Fruit fly (Drosophila melanogaster) whole organism, embryonic: ENCODE measurements around the gene CG2147.

ENCODE experiments used
- B-H1 ChIP-seq: fragments of 200-800 bp; sonication (Bioruptor generic); IDR thresholded peaks from 3 replicates; pipeline ENCODE4 v1.3.6; 2022; ENCODE audit warnings: missing biosample characterization, missing genetic modification characterization
- B-H2 ChIP-seq: fragments of 200-800 bp; sonication (Bioruptor generic); optimal IDR thresholded peaks from 2 replicates; lab custom pipeline; 2018; ENCODE audit warnings: missing biosample characterization, mild to moderate bottlenecking, missing genetic modification characterization
- BtbVII ChIP-seq: fragments of 200-800 bp; sonication (Bioruptor generic); optimal IDR thresholded peaks from 3 replicates; lab custom pipeline; 2017; ENCODE audit warnings: missing biosample characterization, mild to moderate bottlenecking, missing genetic modification characterization
- CG10274 ChIP-seq: fragments of 200-800 bp; sonication (Bioruptor generic); optimal IDR thresholded peaks from 3 replicates; lab custom pipeline; 2017; ENCODE audit warnings: missing biosample characterization, mild to moderate bottlenecking, missing genetic modification characterization
- CG10321 ChIP-seq: fragments of 200-800 bp; sonication (Bioruptor generic); IDR thresholded peaks from 2 replicates; pipeline ENCODE4 v1.3.6; 2022; ENCODE audit warnings: missing biosample characterization, missing genetic modification characterization
- CG10979 ChIP-seq: fragments of 200-800 bp; sonication (Bioruptor generic); optimal IDR thresholded peaks from 2 replicates; lab custom pipeline; 2018; ENCODE audit warnings: missing biosample characterization, mild to moderate bottlenecking, missing genetic modification characterization, moderate library complexity
- CG1233 ChIP-seq: fragments of 200-800 bp; sonication (Bioruptor generic); optimal IDR thresholded peaks from 4 replicates; lab custom pipeline; 2018; ENCODE audit warnings: missing biosample characterization, mild to moderate bottlenecking, missing genetic modification characterization
- CG13296 ChIP-seq: fragments of 200-800 bp; sonication (Bioruptor generic); optimal IDR thresholded peaks from 3 replicates; lab custom pipeline; 2018; ENCODE audit warnings: missing biosample characterization, mild to moderate bottlenecking, missing genetic modification characterization
- CG13775 ChIP-seq: fragments of 200-800 bp; sonication (Bioruptor generic); optimal IDR thresholded peaks from 3 replicates; lab custom pipeline; 2017; ENCODE audit warnings: missing biosample characterization, mild to moderate bottlenecking, missing genetic modification characterization
- CG14014 ChIP-seq: fragments of 200-800 bp; sonication (Bioruptor generic); IDR thresholded peaks from 2 replicates; pipeline ENCODE4 v1.3.6; 2022; ENCODE audit warnings: missing biosample characterization, missing genetic modification characterization
- CG14667 ChIP-seq: fragments of 200-800 bp; sonication (Bioruptor generic); IDR thresholded peaks from 2 replicates; pipeline ENCODE4 v1.3.6; 2022; ENCODE audit warnings: missing biosample characterization, missing genetic modification characterization
- CG15073 ChIP-seq: fragments of 200-800 bp; sonication (Bioruptor generic); optimal IDR thresholded peaks from 2 replicates; lab custom pipeline; 2016; ENCODE audit warnings: missing biosample characterization, missing genetic modification characterization
- CG1603 ChIP-seq: fragments of 200-800 bp; sonication (Bioruptor generic); optimal IDR thresholded peaks from 2 replicates; lab custom pipeline; 2019; ENCODE audit warnings: missing biosample characterization, mild to moderate bottlenecking, missing genetic modification characterization, moderate library complexity
- CG31224 ChIP-seq: fragments of 200-800 bp; sonication (Bioruptor generic); IDR thresholded peaks from 2 replicates; pipeline ENCODE4 v1.3.6; 2022; ENCODE audit warnings: missing biosample characterization, missing genetic modification characterization
- CG3281 ChIP-seq: fragments of 200-800 bp; sonication (Bioruptor generic); optimal IDR thresholded peaks from 3 replicates; lab custom pipeline; 2017; ENCODE audit warnings: missing biosample characterization, mild to moderate bottlenecking, missing genetic modification characterization
- CG34224 ChIP-seq: fragments of 200-800 bp; sonication (Bioruptor generic); IDR thresholded peaks from 3 replicates; pipeline ENCODE4 v1.3.6; 2022; ENCODE audit warnings: missing biosample characterization, missing genetic modification characterization; ENCODE audit not compliant: partially characterized antibody
- CG4854 ChIP-seq: fragments of 200-800 bp; sonication (Bioruptor generic); optimal IDR thresholded peaks from 2 replicates; lab custom pipeline; 2016; ENCODE audit warnings: missing biosample characterization, missing genetic modification characterization, inconsistent platforms
- CG6175 ChIP-seq: fragments of 200-800 bp; sonication (Bioruptor generic); IDR thresholded peaks from 3 replicates; pipeline ENCODE4 v1.3.6; 2022; ENCODE audit warnings: missing biosample characterization, missing genetic modification characterization
- CG7839 ChIP-seq: fragments of 200-800 bp; sonication (Bioruptor generic); optimal IDR thresholded peaks from 3 replicates; lab custom pipeline; 2018; ENCODE audit warnings: missing biosample characterization, mild to moderate bottlenecking, missing genetic modification characterization, moderate library complexity
- CG8281 ChIP-seq: fragments of 200-800 bp; sonication (Bioruptor generic); optimal IDR thresholded peaks from 2 replicates; lab custom pipeline; 2018; ENCODE audit warnings: missing biosample characterization, mild to moderate bottlenecking, missing genetic modification characterization, moderate library complexity
- CG8290 ChIP-seq, 3 experiments: fragments of 200-800 bp; sonication (Bioruptor generic); optimal IDR thresholded peaks; 2 replicates each; lab custom pipeline; 2016 to 2019; ENCODE audit warnings: missing biosample characterization in 3 of 3, missing genetic modification characterization in 3 of 3, mild to moderate bottlenecking in 2 of 3, moderate library complexity in 1 of 3
- CG9817 ChIP-seq: fragments of 200-800 bp; sonication (Bioruptor generic); optimal IDR thresholded peaks from 2 replicates; lab custom pipeline; 2018; ENCODE audit warnings: missing biosample characterization, mild to moderate bottlenecking, missing genetic modification characterization, moderate library complexity
- Dek ChIP-seq: fragments of 200-800 bp; sonication (Bioruptor generic); optimal IDR thresholded peaks from 3 replicates; lab custom pipeline; 2019; ENCODE audit warnings: missing biosample characterization, mild to moderate bottlenecking, missing genetic modification characterization, moderate library complexity
- Dp ChIP-seq: fragments of 200-800 bp; sonication (Bioruptor generic); optimal IDR thresholded peaks from 2 replicates; lab custom pipeline; 2018; ENCODE audit warnings: missing biosample characterization, mild to moderate bottlenecking, missing genetic modification characterization, moderate library complexity
- E2f2 ChIP-seq: fragments of 200-800 bp; sonication (Bioruptor generic); IDR thresholded peaks from 2 replicates; pipeline ENCODE4 v1.3.6; 2022; ENCODE audit warnings: missing biosample characterization, missing genetic modification characterization
- HLHmδ ChIP-seq: fragments of 200-800 bp; sonication (Bioruptor generic); optimal IDR thresholded peaks from 2 replicates; lab custom pipeline; 2018; ENCODE audit warnings: missing biosample characterization, mild to moderate bottlenecking, missing genetic modification characterization, moderate library complexity
- Hmx ChIP-seq: fragments of 200-800 bp; sonication (Bioruptor generic); optimal IDR thresholded peaks from 2 replicates; lab custom pipeline; 2016; ENCODE audit warnings: missing biosample characterization, missing genetic modification characterization
- MBD-R2 ChIP-seq: fragments of 200-800 bp; sonication (Bioruptor generic); IDR thresholded peaks from 2 replicates; pipeline ENCODE4 v1.3.6; 2022; ENCODE audit warnings: missing biosample characterization, missing genetic modification characterization
- Myb ChIP-seq: fragments of 200-800 bp; sonication (Bioruptor generic); optimal IDR thresholded peaks from 2 replicates; lab custom pipeline; 2016; ENCODE audit warnings: missing biosample characterization, missing genetic modification characterization
- NK7.1 ChIP-seq: fragments of 200-800 bp; sonication (Bioruptor generic); optimal IDR thresholded peaks from 3 replicates; lab custom pipeline; 2016; ENCODE audit warnings: missing biosample characterization, missing genetic modification characterization
- Sry-β ChIP-seq: fragments of 200-800 bp; sonication (Bioruptor generic); optimal IDR thresholded peaks from 2 replicates; lab custom pipeline; 2018; ENCODE audit warnings: missing biosample characterization, mild to moderate bottlenecking, missing genetic modification characterization, moderate library complexity
- Tbp ChIP-seq: fragments of >200 bp; optimal IDR thresholded peaks from 2 replicates; lab custom pipeline; 2018; ENCODE audit warnings: missing biosample characterization, missing genetic modification characterization
- aop ChIP-seq: fragments of 200-800 bp; sonication (Bioruptor generic); IDR thresholded peaks from 2 replicates; pipeline ENCODE4 v1.3.6; 2022; ENCODE audit warnings: missing biosample characterization, missing genetic modification characterization
- bcd ChIP-seq: fragments of 200-800 bp; sonication (Bioruptor generic); optimal IDR thresholded peaks from 2 replicates; lab custom pipeline; 2017; ENCODE audit warnings: missing biosample characterization, mild to moderate bottlenecking, missing genetic modification characterization
- crc ChIP-seq: fragments of 200-800 bp; sonication (Bioruptor generic); optimal IDR thresholded peaks from 2 replicates; lab custom pipeline; 2016; ENCODE audit warnings: missing biosample characterization, missing genetic modification characterization
- cwo ChIP-seq: fragments of 200-800 bp; sonication (Bioruptor generic); optimal IDR thresholded peaks from 3 replicates; lab custom pipeline; 2017; ENCODE audit warnings: missing biosample characterization, missing genetic modification characterization, mild to moderate bottlenecking, moderate library complexity, missing genetic modification reagents
- dan ChIP-seq: fragments of 200-800 bp; sonication (Bioruptor generic); IDR thresholded peaks from 2 replicates; pipeline ENCODE4 v1.3.6; 2022; ENCODE audit warnings: missing biosample characterization, missing genetic modification characterization
- dati ChIP-seq: fragments of 200-800 bp; sonication (Bioruptor generic); IDR thresholded peaks from 2 replicates; pipeline ENCODE4 v1.3.6; 2022; ENCODE audit warnings: missing biosample characterization, missing genetic modification characterization
- dmrt99B ChIP-seq: fragments of 200-800 bp; sonication (Bioruptor generic); optimal IDR thresholded peaks from 2 replicates; lab custom pipeline; 2018; ENCODE audit warnings: missing biosample characterization, mild to moderate bottlenecking, missing genetic modification characterization, moderate library complexity
- en ChIP-seq: fragments of 200-800 bp; sonication (Bioruptor generic); optimal IDR thresholded peaks from 2 replicates; lab custom pipeline; 2016; ENCODE audit warnings: missing biosample characterization, missing genetic modification characterization
- fd3F ChIP-seq: fragments of 200-800 bp; sonication (Bioruptor generic); optimal IDR thresholded peaks from 2 replicates; lab custom pipeline; 2018; ENCODE audit warnings: missing biosample characterization, mild to moderate bottlenecking, missing genetic modification characterization, moderate library complexity
- gem ChIP-seq: fragments of 200-800 bp; sonication (Bioruptor generic); optimal IDR thresholded peaks from 2 replicates; lab custom pipeline; 2019; ENCODE audit warnings: missing biosample characterization, mild to moderate bottlenecking, missing genetic modification characterization, moderate library complexity
- gt ChIP-seq: fragments of 200-800 bp; sonication (Bioruptor generic); IDR thresholded peaks from 2 replicates; pipeline ENCODE4 v1.3.6; 2022; ENCODE audit warnings: missing biosample characterization, missing genetic modification characterization
- jigr1 ChIP-seq: fragments of 200-800 bp; sonication (Bioruptor generic); IDR thresholded peaks from 3 replicates; pipeline ENCODE4 v1.3.6; 2022; ENCODE audit warnings: missing biosample characterization, missing genetic modification characterization
- jumu ChIP-seq: fragments of 200-800 bp; sonication (Bioruptor generic); optimal IDR thresholded peaks from 3 replicates; lab custom pipeline; 2016; ENCODE audit warnings: missing biosample characterization, missing genetic modification characterization
- lab ChIP-seq: fragments of 200-800 bp; sonication (Bioruptor generic); optimal IDR thresholded peaks from 3 replicates; lab custom pipeline; 2017; ENCODE audit warnings: missing biosample characterization, missing genetic modification characterization, mild to moderate bottlenecking, moderate library complexity, missing genetic modification reagents
- pho ChIP-seq: fragments of 200-800 bp; sonication (Bioruptor generic); optimal IDR thresholded peaks from 2 replicates; lab custom pipeline; 2016; ENCODE audit warnings: missing biosample characterization, missing genetic modification characterization
- sens-2 ChIP-seq: fragments of 200-800 bp; sonication (Bioruptor generic); IDR thresholded peaks from 2 replicates; pipeline ENCODE4 v1.3.6; 2022; ENCODE audit warnings: missing biosample characterization, missing genetic modification characterization
- sisA ChIP-seq: fragments of 200-800 bp; sonication (Bioruptor generic); IDR thresholded peaks from 2 replicates; pipeline ENCODE4 v1.3.6; 2022; ENCODE audit warnings: missing biosample characterization, missing genetic modification characterization
- stwl ChIP-seq: fragments of 200-800 bp; sonication (Bioruptor generic); optimal IDR thresholded peaks from 3 replicates; lab custom pipeline; 2018; ENCODE audit warnings: missing biosample characterization, mild to moderate bottlenecking, missing genetic modification characterization, moderate library complexity

Gene CG2147

dm6 chrX:8265261-8265660 is 24.8 kb downstream of the CG2147 start (continued):
- no peak for TF ChIP-seq lab (GFP tag; lab: Kevin White, UChicago)
- no peak for TF ChIP-seq BtbVII (GFP tag; lab: Kevin White, UChicago)
- no peak for TF ChIP-seq stwl (tag; lab: Kevin White, UChicago)
- TF ChIP-seq gem: no peak
- no peak for TF ChIP-seq CG14014 (GFP tag; lab: Robert Waterston, UW)
- TF ChIP-seq Dp (GFP tag; lab: Kevin White, UChicago): peak; percentile 78
- TF ChIP-seq CG7839: no peak
- TF ChIP-seq Myb: peak; percentile 91
- no peak for TF ChIP-seq CG10979 (tag; lab: Kevin White, UChicago)
- peak; percentile 84 for TF ChIP-seq E2f2 (GFP tag; lab: Robert Waterston, UW)
- peak; percentile 50 for TF ChIP-seq CG4854 (GFP tag; lab: Kevin White, UChicago)
- no peak for TF ChIP-seq CG10274
- no peak for TF ChIP-seq CG8290 (GFP tag; optimal IDR thresholded peaks at IDR 0.05; lab: Kevin White, UChicago)
- TF ChIP-seq CG8290 (tag; optimal IDR thresholded peaks at IDR 0.05; lab: Kevin White, UChicago): no peak
- no peak for TF ChIP-seq MBD-R2 (GFP tag; lab: Robert Waterston, UW)
- TF ChIP-seq B-H1: no peak
- TF ChIP-seq dati (GFP tag; lab: Robert Waterston, UW): no peak
- TF ChIP-seq CG1603: peak; percentile 7
- TF ChIP-seq, all 482 proteins: peak for 12

- no peak for TF ChIP-seq CG13775 (GFP tag; lab: Kevin White, UChicago)
- peak; percentile 22 for TF ChIP-seq HLHmδ
- TF ChIP-seq aop (GFP tag; lab: Robert Waterston, UW): no peak
- TF ChIP-seq jigr1 (GFP tag; lab: Robert Waterston, UW): no peak
- no peak for TF ChIP-seq CG6175 (GFP tag; lab: Robert Waterston, UW)
- TF ChIP-seq Dek: no peak
- no peak for TF ChIP-seq dan (GFP tag; lab: Robert Waterston, UW)
- TF ChIP-seq sens-2 (GFP tag; lab: Robert Waterston, UW): no peak
- TF ChIP-seq CG15073 (GFP tag; lab: Kevin White, UChicago): no peak
- TF ChIP-seq NK7.1: no peak
- TF ChIP-seq CG9817: no peak
- TF ChIP-seq gem: peak; percentile 65
- TF ChIP-seq en: no peak
- no peak for TF ChIP-seq jumu (GFP tag; lab: Kevin White, UChicago)
- TF ChIP-seq sisA: no peak
- TF ChIP-seq CG10321 (GFP tag; lab: Robert Waterston, UW): no peak
- TF ChIP-seq Hmx: no peak
- no peak for TF ChIP-seq crc
- no peak for TF ChIP-seq pho (GFP tag; lab: Kevin White, UChicago)
- peak; percentile 32 for TF ChIP-seq CG3281
- TF ChIP-seq bcd (GFP tag; lab: Kevin White, UChicago): peak; percentile 15
- peak; percentile 29 for TF ChIP-seq CG13296 (GFP tag; lab: Kevin White, UChicago)
- TF ChIP-seq CG31224 (GFP tag; lab: Robert Waterston, UW): no peak
- TF ChIP-seq dmrt99B (tag; lab: Kevin White, UChicago): peak; percentile 60
- no peak for TF ChIP-seq cwo (GFP tag; lab: Kevin White, UChicago)
- TF ChIP-seq CG14667 (GFP tag; lab: Robert Waterston, UW): no peak
- TF ChIP-seq CG34224 (GFP tag; lab: Robert Waterston, UW): no peak
- TF ChIP-seq CG8281: no peak
- no peak for TF ChIP-seq CG1233 (GFP tag; lab: Kevin White, UChicago)
- no peak for TF ChIP-seq Tbp
- TF ChIP-seq Sry-β (GFP tag; lab: Kevin White, UChicago): no peak
- no peak for TF ChIP-seq gt (GFP tag; lab: Robert Waterston, UW)
- peak; percentile 7 for TF ChIP-seq fd3F (GFP tag; lab: Kevin White, UChicago)
- TF ChIP-seq B-H2 (GFP tag; lab: Kevin White, UChicago): no peak
Measured at dm6 chrX:8271363-8272061, 31.0 kb downstream of the CG2147 start, which contains the start of gene Corp. Corp (minus strand) TSS chrX:8271409.
